Fruit fly (Drosophila melanogaster) whole organism, embryonic: Measurements from ENCODE around the gene Ret.

Experiments used
- Bdp1 ChIP-seq: fragments of 200-800 bp; sonication (Bioruptor generic); optimal IDR thresholded peaks from 3 replicates; lab custom pipeline; 2016; ENCODE audit warnings: missing biosample characterization, missing genetic modification characterization
- CG10654 ChIP-seq: fragments of 200-800 bp; sonication (Bioruptor generic); optimal IDR thresholded peaks from 2 replicates; lab custom pipeline; 2016; ENCODE audit warnings: missing biosample characterization, missing genetic modification characterization
- CG11398 ChIP-seq: fragments of 200-800 bp; sonication (Bioruptor generic); optimal IDR thresholded peaks from 2 replicates; lab custom pipeline; 2016; ENCODE audit warnings: missing biosample characterization, missing genetic modification characterization
- CG12155 ChIP-seq: fragments of 200-800 bp; sonication (Bioruptor generic); optimal IDR thresholded peaks from 3 replicates; lab custom pipeline; 2016; ENCODE audit warnings: missing biosample characterization, missing genetic modification characterization
- CG1233 ChIP-seq: fragments of 200-800 bp; sonication (Bioruptor generic); optimal IDR thresholded peaks from 4 replicates; lab custom pipeline; 2018; ENCODE audit warnings: missing biosample characterization, mild to moderate bottlenecking, missing genetic modification characterization
- CG13287 ChIP-seq: fragments of 200-800 bp; sonication (Bioruptor generic); IDR thresholded peaks from 2 replicates; pipeline ENCODE4 v1.3.6; 2022; ENCODE audit warnings: missing biosample characterization, missing genetic modification characterization; ENCODE audit not compliant: partially characterized antibody
- CG14050 ChIP-seq: fragments of 200-800 bp; sonication (Bioruptor generic); IDR thresholded peaks from 3 replicates; pipeline ENCODE4 v1.3.6; 2022; ENCODE audit warnings: missing biosample characterization, missing genetic modification characterization
- CG14710 ChIP-seq: fragments of 200-800 bp; sonication (Bioruptor generic); optimal IDR thresholded peaks from 3 replicates; lab custom pipeline; 2019; ENCODE audit warnings: missing biosample characterization, mild to moderate bottlenecking, missing genetic modification characterization, moderate library complexity
- CG17568 ChIP-seq: fragments of 200-800 bp; sonication (Bioruptor generic); optimal IDR thresholded peaks from 2 replicates; lab custom pipeline; 2018; ENCODE audit warnings: missing biosample characterization, mild to moderate bottlenecking, missing genetic modification characterization, moderate library complexity
- CG17829 ChIP-seq: fragments of 200-800 bp; optimal IDR thresholded peaks from 2 replicates; lab custom pipeline; 2019; ENCODE audit warnings: missing biosample characterization, mild to moderate bottlenecking, missing genetic modification characterization, moderate library complexity
- CG18764 ChIP-seq: fragments of 200-800 bp; sonication (Bioruptor generic); optimal IDR thresholded peaks from 3 replicates; lab custom pipeline; 2016; ENCODE audit warnings: missing biosample characterization, missing genetic modification characterization
- CG2116 ChIP-seq: fragments of 200-800 bp; sonication (Bioruptor generic); optimal IDR thresholded peaks from 3 replicates; lab custom pipeline; 2018; ENCODE audit warnings: missing biosample characterization, mild to moderate bottlenecking, missing genetic modification characterization
- CG2129 ChIP-seq: fragments of 200-800 bp; sonication (Bioruptor generic); IDR thresholded peaks from 2 replicates; pipeline ENCODE4 v1.3.6; 2022; ENCODE audit warnings: missing biosample characterization, missing genetic modification characterization; ENCODE audit not compliant: partially characterized antibody
- CG2875 ChIP-seq: fragments of 200-800 bp; sonication (Bioruptor generic); optimal IDR thresholded peaks from 2 replicates; lab custom pipeline; 2017; ENCODE audit warnings: missing biosample characterization, mild to moderate bottlenecking, missing genetic modification characterization, missing genetic modification reagents
- CG30020 ChIP-seq: fragments of 200-800 bp; optimal IDR thresholded peaks from 2 replicates; lab custom pipeline; 2019; ENCODE audit warnings: missing biosample characterization, mild to moderate bottlenecking, missing genetic modification characterization, moderate library complexity
- CG30431 ChIP-seq: fragments of 200-800 bp; sonication (Bioruptor generic); optimal IDR thresholded peaks from 2 replicates; lab custom pipeline; 2017; ENCODE audit warnings: missing biosample characterization, missing genetic modification characterization
- CG3995 ChIP-seq: fragments of 200-800 bp; sonication (Bioruptor generic); optimal IDR thresholded peaks from 3 replicates; lab custom pipeline; 2016; ENCODE audit warnings: missing biosample characterization, missing genetic modification characterization
- CG6175 ChIP-seq: fragments of 200-800 bp; sonication (Bioruptor generic); IDR thresholded peaks from 3 replicates; pipeline ENCODE4 v1.3.6; 2022; ENCODE audit warnings: missing biosample characterization, missing genetic modification characterization
- CG6654 ChIP-seq: fragments of 200-800 bp; sonication (Bioruptor generic); optimal IDR thresholded peaks from 2 replicates; lab custom pipeline; 2017; ENCODE audit warnings: missing biosample characterization, mild to moderate bottlenecking, missing genetic modification characterization
- CG9215 ChIP-seq: fragments of 200-800 bp; sonication (Bioruptor generic); IDR thresholded peaks from 2 replicates; pipeline ENCODE4 v1.3.6; 2022; ENCODE audit warnings: missing biosample characterization, missing genetic modification characterization
- CTCF ChIP-seq: fragments of 200-800 bp; sonication (Bioruptor generic); optimal IDR thresholded peaks from 2 replicates; lab custom pipeline; 2017; ENCODE audit warnings: missing biosample characterization, mild to moderate bottlenecking, missing genetic modification characterization, moderate library complexity
- D19A ChIP-seq: fragments of 200-800 bp; optimal IDR thresholded peaks from 3 replicates; lab custom pipeline; 2019; ENCODE audit warnings: missing biosample characterization, mild to moderate bottlenecking, missing genetic modification characterization, moderate library complexity
- HLH4C ChIP-seq: fragments of 200-800 bp; sonication (Bioruptor generic); IDR thresholded peaks from 3 replicates; pipeline ENCODE4 v1.3.6; 2022; ENCODE audit warnings: missing biosample characterization, missing genetic modification characterization; ENCODE audit not compliant: partially characterized antibody
- Lim3 ChIP-seq: fragments of 200-800 bp; sonication (Bioruptor generic); IDR thresholded peaks from 2 replicates; pipeline ENCODE4 v1.3.6; 2022; ENCODE audit warnings: missing biosample characterization, missing genetic modification characterization
- Lpt ChIP-seq: fragments of >200 bp; optimal IDR thresholded peaks from 2 replicates; lab custom pipeline; 2018; ENCODE audit warnings: missing biosample characterization, missing genetic modification characterization
- MTF-1 ChIP-seq: fragments of 200-800 bp; sonication (Bioruptor generic); optimal IDR thresholded peaks from 2 replicates; lab custom pipeline; 2018; ENCODE audit warnings: missing biosample characterization, mild to moderate bottlenecking, missing genetic modification characterization, borderline replicate concordance
- Nf-YB ChIP-seq: fragments of 200-800 bp; sonication (Bioruptor generic); optimal IDR thresholded peaks from 3 replicates; lab custom pipeline; 2019; ENCODE audit warnings: missing biosample characterization, mild to moderate bottlenecking, missing genetic modification characterization, moderate library complexity
- PHDP ChIP-seq: fragments of 200-800 bp; sonication (Bioruptor generic); optimal IDR thresholded peaks from 3 replicates; lab custom pipeline; 2018; ENCODE audit warnings: missing biosample characterization, mild to moderate bottlenecking, missing genetic modification characterization, moderate library complexity
- Sin3A ChIP-seq: fragments of >200 bp; optimal IDR thresholded peaks from 2 replicates; lab custom pipeline; 2018
- Spps ChIP-seq: fragments of 200-800 bp; sonication (Bioruptor generic); optimal IDR thresholded peaks from 2 replicates; lab custom pipeline; 2018; ENCODE audit warnings: missing biosample characterization, mild to moderate bottlenecking, missing genetic modification characterization
- Stat92E ChIP-seq, 3 experiments: fragments of >200 bp in 2 of 3; fragments of 200-800 bp in 1 of 3; sonication (Bioruptor generic) in 1 of 3; optimal IDR thresholded peaks; 2 replicates each; lab custom pipeline; 2017 to 2019; ENCODE audit warnings: missing biosample characterization in 3 of 3, missing genetic modification characterization in 3 of 3, mild to moderate bottlenecking in 1 of 3, moderate library complexity in 1 of 3
- Taf1 ChIP-seq: fragments of 200-800 bp; sonication (Bioruptor generic); IDR thresholded peaks from 2 replicates; pipeline ENCODE4 v1.3.6; 2022; ENCODE audit warnings: missing biosample characterization, missing genetic modification characterization
- al ChIP-seq: fragments of 200-800 bp; sonication (Bioruptor generic); IDR thresholded peaks from 2 replicates; pipeline ENCODE4 v1.3.6; 2022; ENCODE audit warnings: missing biosample characterization, missing genetic modification characterization
- bcd ChIP-seq: fragments of 200-800 bp; sonication (Bioruptor generic); optimal IDR thresholded peaks from 2 replicates; lab custom pipeline; 2017; ENCODE audit warnings: missing biosample characterization, mild to moderate bottlenecking, missing genetic modification characterization
- cato ChIP-seq: fragments of 200-800 bp; sonication (Bioruptor generic); optimal IDR thresholded peaks from 2 replicates; lab custom pipeline; 2016; ENCODE audit warnings: missing biosample characterization, missing genetic modification characterization, borderline replicate concordance
- caup ChIP-seq: fragments of 200-800 bp; sonication (Bioruptor generic); optimal IDR thresholded peaks from 3 replicates; lab custom pipeline; 2017; ENCODE audit warnings: missing biosample characterization, mild to moderate bottlenecking, missing genetic modification characterization, moderate library complexity; ENCODE audit not compliant: severe bottlenecking
- dimm ChIP-seq: fragments of 200-800 bp; sonication (Bioruptor generic); IDR thresholded peaks from 2 replicates; pipeline ENCODE4 v1.3.6; 2022; ENCODE audit warnings: missing biosample characterization, missing genetic modification characterization
- ewg ChIP-seq: fragments of 200-800 bp; sonication (Bioruptor generic); optimal IDR thresholded peaks from 3 replicates; lab custom pipeline; 2017; ENCODE audit warnings: mild to moderate bottlenecking, missing biosample characterization, missing genetic modification reagents, missing genetic modification characterization
- jigr1 ChIP-seq: fragments of 200-800 bp; sonication (Bioruptor generic); IDR thresholded peaks from 3 replicates; pipeline ENCODE4 v1.3.6; 2022; ENCODE audit warnings: missing biosample characterization, missing genetic modification characterization
- lmd ChIP-seq: fragments of 200-800 bp; sonication (Bioruptor generic); IDR thresholded peaks from 2 replicates; pipeline ENCODE4 v1.3.6; 2022; ENCODE audit warnings: missing biosample characterization, missing genetic modification characterization
- maf-S ChIP-seq: fragments of 200-800 bp; sonication (Bioruptor generic); optimal IDR thresholded peaks from 2 replicates; lab custom pipeline; 2016; ENCODE audit warnings: missing biosample characterization, missing genetic modification characterization
- nau ChIP-seq: fragments of 200-800 bp; sonication (Bioruptor generic); optimal IDR thresholded peaks from 3 replicates; lab custom pipeline; 2017; ENCODE audit warnings: missing biosample characterization, mild to moderate bottlenecking, missing genetic modification characterization, missing genetic modification reagents
- odd ChIP-seq: fragments of 200-800 bp; sonication (Bioruptor generic); optimal IDR thresholded peaks from 2 replicates; lab custom pipeline; 2017; ENCODE audit warnings: missing biosample characterization, mild to moderate bottlenecking, missing genetic modification characterization
- pnt ChIP-seq: fragments of 200-800 bp; sonication (Bioruptor generic); optimal IDR thresholded peaks from 3 replicates; lab custom pipeline; 2016; ENCODE audit warnings: missing biosample characterization, missing genetic modification characterization
- prd ChIP-seq, 3 experiments: fragments of >200 bp in 2 of 3; fragments of 200-800 bp in 1 of 3; sonication (Bioruptor generic) in 1 of 3; optimal IDR thresholded peaks in 2 of 3; IDR thresholded peaks in 1 of 3; 2 replicates in 2 of 3; 3 replicates in 1 of 3; pipeline versions ENCODE4 v1.3.6 to Lab custom; 2017 to 2022; ENCODE audit warnings: missing biosample characterization in 1 of 3, missing genetic modification characterization in 1 of 3
- ro ChIP-seq: fragments of 200-800 bp; sonication (Bioruptor generic); IDR thresholded peaks from 2 replicates; pipeline ENCODE4 v1.3.6; 2022; ENCODE audit warnings: missing biosample characterization, missing genetic modification characterization
- toy ChIP-seq: fragments of 200-800 bp; sonication (Bioruptor generic); IDR thresholded peaks from 2 replicates; pipeline ENCODE4 v1.3.6; 2022; ENCODE audit warnings: missing biosample characterization, missing genetic modification characterization
- zf30C ChIP-seq: fragments of 200-800 bp; sonication (Bioruptor generic); optimal IDR thresholded peaks from 3 replicates; lab custom pipeline; 2018; ENCODE audit warnings: missing biosample characterization, mild to moderate bottlenecking, missing genetic modification characterization

The Ret gene

DNA sequence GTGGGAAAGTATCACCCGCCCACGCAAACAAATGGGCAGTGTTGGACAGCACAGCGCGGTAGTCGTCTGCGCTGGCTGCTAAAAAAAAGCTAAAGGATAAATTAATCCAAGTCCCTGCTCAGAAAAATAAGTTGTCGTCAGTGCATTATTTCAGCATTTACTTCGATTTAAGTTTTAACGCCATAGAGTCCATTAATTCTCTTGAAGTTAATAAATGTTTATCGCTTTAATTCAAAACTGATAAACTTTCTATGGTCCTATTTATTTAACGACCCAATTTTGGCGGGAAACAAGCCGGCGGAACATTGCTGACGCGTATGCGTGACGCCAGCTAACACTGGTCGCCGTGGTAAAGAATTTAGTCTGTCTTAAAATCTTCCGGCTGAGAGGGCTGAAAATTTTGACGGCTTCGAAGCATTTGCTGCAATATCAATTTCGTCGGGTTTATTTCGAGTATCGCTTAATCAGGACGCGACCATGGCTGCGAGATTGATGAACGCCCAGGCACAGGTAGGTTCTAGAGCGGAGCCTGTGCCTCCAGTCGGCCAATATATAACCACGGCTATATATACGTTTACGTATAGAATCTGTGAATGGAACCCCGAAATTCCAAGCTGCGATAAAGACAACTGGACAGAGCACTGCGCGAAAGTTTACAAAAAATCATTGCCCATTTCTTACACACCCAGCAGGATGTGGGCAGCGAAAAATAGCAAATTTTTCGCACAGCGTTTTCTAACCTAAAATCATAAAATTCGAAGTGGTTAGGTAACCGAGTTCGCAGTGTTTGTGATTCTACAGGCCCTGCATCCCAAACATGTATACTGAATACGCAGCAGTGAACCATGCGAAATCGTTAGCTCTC is 30.0 kb downstream of the Ret start, which contains the start of the genes mAcon1, CG43345 and CG43346 (continued):
- TF ChIP-seq ewg (GFP tag; lab: Kevin White, UChicago) (peak; percentile 81), Lpt (GFP tag; lab: Kevin White, UChicago) (no peak), Nf-YB (GFP tag; lab: Kevin White, UChicago) (peak; percentile 47), toy (0 out of 2 replicates have a peak, but pooled peaks have one; percentile 30), jigr1 (GFP tag; lab: Robert Waterston, UW) (no peak), CG9215 (GFP tag; lab: Robert Waterston, UW) (peak; percentile 83), CG2875 (no peak), MTF-1 (no peak), Spps (tag; lab: Kevin White, UChicago) (peak; percentile 24), zf30C (GFP tag; lab: Kevin White, UChicago) (no peak), bcd (no peak), cato (GFP tag; lab: Kevin White, UChicago) (peak; percentile 70), HLH4C (GFP tag; lab: Robert Waterston, UW) (no peak), prd (optimal IDR thresholded peaks at IDR 0.05; lab: Kevin White, UChicago) (no peak), prd (GFP tag; IDR thresholded peaks at IDR 0.05; lab: Robert Waterston, UW) (peak; percentile 78; the same call in 2 of the 3 replicates), Stat92E (GFP tag; optimal IDR thresholded peaks at IDR 0.05; lab: Kevin White, UChicago) (no peak), pnt (GFP tag; lab: Kevin White, UChicago) (peak; percentile 82), CG6654 (GFP tag; lab: Kevin White, UChicago) (peak; percentile 23), CG13287 (no peak; the same call in 1 of the 2 replicates), CG18764 (peak; percentile 64), D19A (no peak), al (GFP tag; lab: Robert Waterston, UW) (peak; percentile 73), Sin3A (lab: Kevin White, UChicago) (peak; percentile 97), CG17829 (peak; percentile 66), dimm (GFP tag; lab: Robert Waterston, UW) (no peak), Bdp1 (GFP tag; lab: Kevin White, UChicago) (peak; percentile 86), CG14710 (peak; percentile 86), lmd (peak; percentile 76), caup (GFP tag; lab: Kevin White, UChicago) (no peak), nau (no peak), CG2129 (GFP tag; lab: Robert Waterston, UW) (no peak), CG11398 (GFP tag; lab: Kevin White, UChicago) (peak; percentile 79), Lim3 (GFP tag; lab: Robert Waterston, UW) (no peak), ro (GFP tag; lab: Robert Waterston, UW) (no peak), CG30020 (tag; lab: Kevin White, UChicago) (peak; percentile 69), CG12155 (GFP tag; lab: Kevin White, UChicago) (peak; percentile 84), maf-S (GFP tag; lab: Kevin White, UChicago) (peak; percentile 78), CG2116 (GFP tag; lab: Kevin White, UChicago) (peak; percentile 60), CG1233 (GFP tag; lab: Kevin White, UChicago) (peak; percentile 70), CG30431 (GFP tag; lab: Kevin White, UChicago) (peak; percentile 68), odd (GFP tag; lab: Kevin White, UChicago) (no peak), Taf1 (no peak; the same call in 1 of the 2 replicates), CG10654 (GFP tag; lab: Kevin White, UChicago) (peak; percentile 61), CG17568 (GFP tag; lab: Kevin White, UChicago) (no peak), CG14050 (GFP tag; lab: Robert Waterston, UW) (peak; percentile 27; the same call in 2 of the 3 replicates), PHDP (tag; lab: Kevin White, UChicago) (peak; percentile 59), CG6175 (GFP tag; lab: Robert Waterston, UW) (no peak), CTCF (GFP tag; lab: Kevin White, UChicago) (peak; percentile 21), CG3995 (GFP tag; lab: Kevin White, UChicago) (peak; percentile 46)
